Worm (Caenorhabditis elegans) whole organism, late embryonic: ENCODE results near the gene F08D12.2.

Experiments
- C08G9.2 ChIP-seq: sonication (generic microtip); optimal IDR thresholded peaks from 2 replicates; lab custom pipeline; 2016; ENCODE audit warnings: mild to moderate bottlenecking, missing genetic modification characterization, moderate library complexity, missing compliant biosample characterization
- F13H6.1 ChIP-seq: sonication (generic microtip); optimal IDR thresholded peaks from 2 replicates; lab custom pipeline; 2016; ENCODE audit warnings: missing genetic modification characterization, missing compliant biosample characterization
- K09A11.1 ChIP-seq: sonication (generic microtip); optimal IDR thresholded peaks from 2 replicates; lab custom pipeline; 2017; ENCODE audit warnings: antibody characterized with exemption, mild to moderate bottlenecking, missing genetic modification characterization, missing compliant biosample characterization; ENCODE audit not compliant: insufficient read depth
- ama-1 ChIP-seq: fragments of 150-350 bp; optimal IDR thresholded peaks from 2 replicates; lab custom pipeline; 2014
- ceh-24 ChIP-seq: sonication (generic microtip); optimal IDR thresholded peaks from 2 replicates; lab custom pipeline; 2016; ENCODE audit warnings: mild to moderate bottlenecking, missing genetic modification characterization, missing compliant biosample characterization
- ceh-30 ChIP-seq: fragments of 150-350 bp; optimal IDR thresholded peaks from 2 replicates; lab custom pipeline; 2014; ENCODE audit warnings: missing biosample characterization, missing genetic modification characterization
- ceh-34 ChIP-seq: sonication (generic microtip); optimal IDR thresholded peaks from 2 replicates; lab custom pipeline; 2016; ENCODE audit warnings: mild to moderate bottlenecking, missing genetic modification characterization, missing compliant biosample characterization
- ceh-48 ChIP-seq: sonication (generic microtip); optimal IDR thresholded peaks from 2 replicates; lab custom pipeline; 2016; ENCODE audit warnings: missing genetic modification characterization, inconsistent platforms, missing compliant biosample characterization
- ceh-9 ChIP-seq: sonication (generic microtip); optimal IDR thresholded peaks from 2 replicates; lab custom pipeline; 2016; ENCODE audit warnings: mild to moderate bottlenecking, missing genetic modification characterization, inconsistent platforms, missing compliant biosample characterization
- dve-1 ChIP-seq: sonication (generic microtip); optimal IDR thresholded peaks from 2 replicates; lab custom pipeline; 2017; ENCODE audit warnings: antibody characterized with exemption, mild to moderate bottlenecking, missing genetic modification characterization, missing compliant biosample characterization
- ets-4 ChIP-seq: sonication (generic microtip); optimal IDR thresholded peaks from 2 replicates; lab custom pipeline; 2016; ENCODE audit warnings: missing genetic modification characterization, missing compliant biosample characterization
- eyg-1 ChIP-seq: sonication (generic microtip); optimal IDR thresholded peaks from 2 replicates; lab custom pipeline; 2016; ENCODE audit warnings: missing genotype, missing genetic modification characterization, missing compliant biosample characterization
- fkh-6 ChIP-seq: sonication (generic microtip); optimal IDR thresholded peaks from 2 replicates; lab custom pipeline; 2016; ENCODE audit warnings: missing genetic modification characterization, missing compliant biosample characterization
- hlh-6 ChIP-seq: sonication (generic microtip); optimal IDR thresholded peaks from 2 replicates; lab custom pipeline; 2016; ENCODE audit warnings: missing genotype, missing genetic modification characterization, missing compliant biosample characterization
- lim-6 ChIP-seq: sonication (generic microtip); optimal IDR thresholded peaks from 2 replicates; lab custom pipeline; 2016; ENCODE audit warnings: missing genetic modification characterization, missing compliant biosample characterization
- lin-11 ChIP-seq: fragments of 200-800 bp; sonication (Bioruptor generic); optimal IDR thresholded peaks from 2 replicates; lab custom pipeline; 2018; ENCODE audit warnings: mild to moderate bottlenecking, missing genetic modification characterization, missing compliant biosample characterization
- mec-3 ChIP-seq: sonication (generic microtip); optimal IDR thresholded peaks from 2 replicates; lab custom pipeline; 2016; ENCODE audit warnings: borderline replicate concordance, missing genetic modification characterization, missing compliant biosample characterization
- nfya-1 ChIP-seq: sonication (generic microtip); optimal IDR thresholded peaks from 2 replicates; lab custom pipeline; 2017; ENCODE audit warnings: missing genetic modification characterization, mild to moderate bottlenecking, missing compliant biosample characterization, antibody characterized with exemption, moderate library complexity
- nhr-11 ChIP-seq: fragments of 150-350 bp; optimal IDR thresholded peaks from 2 replicates; lab custom pipeline; 2014; ENCODE audit warnings: missing biosample characterization, missing genetic modification characterization
- nhr-232 ChIP-seq: sonication (generic microtip); optimal IDR thresholded peaks from 2 replicates; lab custom pipeline; 2016; ENCODE audit warnings: missing genetic modification characterization, missing compliant biosample characterization
- npax-4 ChIP-seq: sonication (generic microtip); optimal IDR thresholded peaks from 2 replicates; lab custom pipeline; 2016; ENCODE audit warnings: missing genetic modification characterization, missing compliant biosample characterization
- pag-3 ChIP-seq: sonication (generic microtip); optimal IDR thresholded peaks from 2 replicates; lab custom pipeline; 2016; ENCODE audit warnings: missing compliant biosample characterization, missing genetic modification characterization, borderline replicate concordance
- pha-2 ChIP-seq: sonication (generic microtip); optimal IDR thresholded peaks from 2 replicates; lab custom pipeline; 2017; ENCODE audit warnings: mild to moderate bottlenecking, missing genetic modification characterization, missing compliant biosample characterization
- pha-4 ChIP-seq: fragments of 150-350 bp; optimal IDR thresholded peaks from 2 replicates; lab custom pipeline; 2018; ENCODE audit warnings: missing biosample characterization, missing genetic modification reagents, missing genetic modification characterization
- pqm-1 ChIP-seq: sonication (generic microtip); optimal IDR thresholded peaks from 2 replicates; lab custom pipeline; 2016; ENCODE audit warnings: missing genetic modification characterization, missing compliant biosample characterization
- pros-1 ChIP-seq: fragments of 150-350 bp; optimal IDR thresholded peaks from 2 replicates; lab custom pipeline; 2014; ENCODE audit warnings: missing biosample characterization, missing genetic modification reagents, missing genetic modification characterization
- ref-2 ChIP-seq: sonication (generic microtip); optimal IDR thresholded peaks from 2 replicates; lab custom pipeline; 2016; ENCODE audit warnings: missing genetic modification characterization, missing compliant biosample characterization
- rnt-1 ChIP-seq: sonication (generic microtip); optimal IDR thresholded peaks from 2 replicates; lab custom pipeline; 2016; ENCODE audit warnings: missing genetic modification characterization, missing compliant biosample characterization
- sox-2 ChIP-seq: fragments of 200-800 bp; sonication (Bioruptor generic); IDR thresholded peaks from 2 replicates; pipeline ENCODE4 v1.3.6; 2022; ENCODE audit warnings: missing genetic modification reagents, missing genetic modification characterization, missing compliant biosample characterization
- sox-4 ChIP-seq: sonication (generic microtip); optimal IDR thresholded peaks from 2 replicates; lab custom pipeline; 2017; ENCODE audit warnings: mild to moderate bottlenecking, missing genetic modification characterization, inconsistent platforms, missing compliant biosample characterization
- syd-9 ChIP-seq: sonication (generic microtip); optimal IDR thresholded peaks from 2 replicates; lab custom pipeline; 2016; ENCODE audit warnings: mild to moderate bottlenecking, missing genetic modification characterization, moderate library complexity, missing compliant biosample characterization
- tbx-7 ChIP-seq: sonication (generic microtip); optimal IDR thresholded peaks from 2 replicates; lab custom pipeline; 2016; ENCODE audit warnings: missing genotype, missing genetic modification characterization, missing compliant biosample characterization
- unc-3 ChIP-seq, 2 experiments: fragments of 200-800 bp in 1 of 2; sonication (Bioruptor generic) in 1 of 2; sonication (generic microtip) in 1 of 2; conservative IDR thresholded peaks in 1 of 2; optimal IDR thresholded peaks in 1 of 2; 2 replicates each; pipeline versions ENCODE4 v1.3.6 to Lab custom; 2016 to 2022; ENCODE audit warnings: missing compliant biosample characterization in 2 of 2, missing genetic modification characterization in 2 of 2, missing genetic modification reagents in 1 of 2
- unc-42 ChIP-seq: sonication (generic microtip); optimal IDR thresholded peaks from 2 replicates; lab custom pipeline; 2016; ENCODE audit warnings: missing genotype, missing genetic modification characterization, missing compliant biosample characterization
- unc-55 ChIP-seq: sonication (generic microtip); optimal IDR thresholded peaks from 2 replicates; lab custom pipeline; 2017; ENCODE audit warnings: missing biosample characterization, missing genetic modification reagents, missing genetic modification characterization
- unc-86 ChIP-seq: sonication (generic microtip); optimal IDR thresholded peaks from 2 replicates; lab custom pipeline; 2016; ENCODE audit warnings: missing genetic modification characterization, missing compliant biosample characterization

Gene F08D12.2

DNA sequence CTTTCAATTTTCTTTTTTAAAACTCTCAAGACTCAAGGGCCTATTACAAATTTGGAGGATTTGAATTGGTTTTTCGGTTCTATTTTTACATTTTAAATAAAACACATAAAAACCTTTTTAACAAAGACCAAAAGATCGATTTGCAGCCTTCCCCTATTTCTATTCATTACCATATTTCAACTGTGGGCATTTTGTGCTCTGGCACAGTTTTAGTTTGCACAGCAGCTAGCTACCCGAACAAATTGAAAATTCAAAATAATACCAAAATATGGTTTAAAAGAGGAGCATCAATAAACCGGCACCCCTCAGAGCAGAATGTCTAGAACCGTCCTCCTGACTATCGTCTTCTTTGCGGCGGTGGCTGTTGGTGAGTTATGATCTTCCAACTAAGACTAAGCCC, at the start of gene F08D12.2:
TSS of gene F08D12.2 (plus strand) at position 301 of the 400 bp plus-strand sequence.
- TF ChIP-seq unc-3 (GFP tag; conservative IDR thresholded peaks at IDR 0.05; lab: Robert Waterston, UW) = no peak
- TF ChIP-seq unc-3 (tag; optimal IDR thresholded peaks at IDR 0.05; lab: Kevin White, UChicago) = no peak

DNA sequence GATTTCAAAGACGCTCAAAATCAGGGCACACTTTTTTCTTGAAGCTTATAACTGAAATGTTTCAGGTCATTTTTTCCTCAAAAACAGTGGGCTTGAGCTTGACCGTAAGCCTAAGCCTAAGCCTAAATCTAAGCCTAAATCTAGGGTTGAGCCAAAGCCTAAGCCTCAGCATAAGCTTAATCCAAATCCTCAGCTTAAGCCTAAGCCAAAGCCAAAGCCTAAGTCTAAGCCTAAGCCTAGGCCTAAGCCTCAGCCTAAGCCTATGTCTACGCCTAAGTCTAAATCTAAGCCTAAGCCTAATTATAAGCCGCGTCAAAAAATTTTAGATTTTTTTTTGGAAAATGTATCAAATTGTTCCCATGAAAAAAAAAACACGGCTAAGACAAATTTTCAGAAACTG, 47.2 kb upstream of the F08D12.2 start:
- TF ChIP-seq sox-2 (GFP tag; lab: Robert Waterston, UW) (no peak), lim-6 (no peak), unc-42 (tag; lab: Kevin White, UChicago) (no peak), dve-1 (tag; lab: Kevin White, UChicago) (peak; percentile 82)

DNA sequence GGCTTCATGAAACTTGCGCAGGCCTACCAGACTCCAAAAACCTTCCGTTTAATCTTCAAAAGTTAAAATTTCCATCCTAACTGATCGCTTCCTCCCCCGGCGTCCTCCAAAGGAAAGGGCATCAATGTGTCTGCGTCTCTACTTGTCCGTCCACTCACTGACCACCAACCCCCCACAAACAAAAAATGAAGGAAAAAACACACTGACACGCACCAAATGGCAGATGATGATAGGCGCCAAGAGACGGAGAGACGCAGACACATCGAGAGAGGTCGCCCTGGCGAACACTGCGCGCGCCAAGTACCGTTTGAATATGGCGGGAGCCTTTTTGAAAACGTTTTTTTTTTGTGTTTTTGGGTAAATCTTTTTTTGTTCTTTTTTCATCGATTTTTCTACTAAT, 46.7 kb upstream of the F08D12.2 start:
- TF ChIP-seq nhr-11 (tag; lab: Kevin White, UChicago) (no peak), sox-4 (tag; lab: Kevin White, UChicago) (no peak), nfya-1 (tag; lab: Kevin White, UChicago) (peak; percentile 49)
- TF ChIP-seq, all 69 proteins: peak for 1

DNA sequence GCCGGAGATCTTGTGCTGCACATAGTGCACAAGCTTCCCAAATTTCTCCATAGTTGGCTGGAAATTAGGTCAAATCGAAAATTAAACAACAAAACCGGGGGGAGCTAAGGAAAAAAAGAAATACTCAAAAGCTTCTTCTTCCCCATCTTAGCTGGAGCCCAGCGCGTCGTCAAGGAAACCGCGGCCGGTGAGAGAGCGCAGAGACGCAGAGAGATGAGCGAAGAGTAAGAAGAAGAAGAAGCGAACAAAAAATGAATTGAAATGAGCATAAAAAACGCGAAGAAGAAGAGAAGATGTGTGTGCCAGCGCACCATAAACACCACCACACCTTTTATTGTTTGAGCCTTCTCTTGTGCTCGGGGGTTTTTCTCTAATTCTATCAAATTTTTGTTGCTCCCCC, 46.3 kb upstream of the F08D12.2 start, which contains the start of gene wdr-31:
TSS of gene wdr-31 (minus strand) at position 101 of the 400 bp plus-strand sequence.
- TF ChIP-seq ceh-34 (tag; lab: Kevin White, UChicago) (no peak), unc-55 (GFP tag; lab: Kevin White, UChicago) (no peak), pha-4 (tag; lab: Kevin White, UChicago) (no peak), syd-9 (no peak), unc-42 (tag; lab: Kevin White, UChicago) (no peak), nhr-232 (tag; lab: Kevin White, UChicago) (no peak), pag-3 (tag; lab: Kevin White, UChicago) (no peak), mec-3 (no peak), pha-2 (no peak), tbx-7 (tag; lab: Kevin White, UChicago) (no peak), npax-4 (tag; lab: Kevin White, UChicago) (no peak), unc-86 (tag; lab: Kevin White, UChicago) (no peak), ets-4 (no peak)
- TF ChIP-seq, all 69 proteins: peak for 0

DNA sequence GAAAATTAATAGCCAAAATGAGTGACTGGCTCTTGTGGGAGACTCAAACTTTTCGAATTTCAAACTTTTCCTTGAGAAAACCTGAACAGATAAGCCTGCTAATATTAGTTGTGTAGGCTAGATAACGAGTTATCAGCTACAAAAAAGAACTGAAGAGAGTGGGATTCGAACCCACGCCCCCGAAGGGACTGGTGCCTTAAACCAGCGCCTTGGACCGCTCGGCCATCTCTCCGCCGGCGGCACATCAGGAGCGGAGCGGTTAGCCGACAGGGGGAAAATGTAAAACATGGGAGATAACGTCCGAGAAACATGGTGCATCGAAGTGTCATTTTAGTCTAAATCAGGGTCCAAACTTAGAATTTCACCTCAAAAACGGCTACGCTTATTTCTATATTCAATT, 45.8 kb upstream of the F08D12.2 start:
- TF ChIP-seq syd-9 (no peak), ceh-48 (tag; lab: Kevin White, UChicago) (no peak), ceh-9 (no peak), nhr-232 (tag; lab: Kevin White, UChicago) (no peak), mec-3 (no peak), ceh-30 (tag; lab: Kevin White, UChicago) (no peak), pqm-1 (tag; lab: Kevin White, UChicago) (no peak), hlh-6 (tag; lab: Kevin White, UChicago) (no peak)

DNA sequence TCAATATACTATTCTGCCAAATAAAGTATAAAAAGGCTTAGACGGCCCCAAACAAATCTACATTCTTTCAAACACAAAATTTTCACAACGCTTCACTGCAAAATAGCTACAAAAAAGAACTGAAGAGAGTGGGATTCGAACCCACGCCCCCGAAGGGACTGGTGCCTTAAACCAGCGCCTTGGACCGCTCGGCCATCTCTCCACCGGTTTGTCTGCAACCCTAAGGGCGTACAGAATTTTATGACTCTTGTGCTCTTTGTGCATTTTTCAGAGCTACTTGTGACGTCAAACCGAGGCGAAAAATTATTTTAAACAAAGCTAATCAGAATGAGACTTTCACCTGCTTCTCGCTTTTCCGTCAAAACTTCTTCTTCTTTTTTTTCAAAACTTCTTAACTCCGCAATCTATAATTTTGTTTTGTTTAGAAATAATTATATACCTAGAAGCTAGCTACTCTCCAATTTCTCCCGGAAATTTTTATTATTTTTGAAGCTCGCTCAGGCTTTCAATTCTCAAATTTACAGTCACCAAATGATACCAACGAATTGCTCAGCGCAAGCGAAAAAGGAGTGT, 45.2 kb upstream of the F08D12.2 start, which contains the start of gene T05A8.8:
TSS of gene T05A8.8 (plus strand) at position 523 of the 573 bp plus-strand sequence.
- TF ChIP-seq lin-11 = no peak
- TF ChIP-seq sox-2 (GFP tag; lab: Robert Waterston, UW) = no peak
- no peak for TF ChIP-seq C08G9.2 (tag; lab: Kevin White, UChicago)
- TF ChIP-seq rnt-1 = no peak
- no peak for TF ChIP-seq ref-2 (tag; lab: Kevin White, UChicago)
- no peak for TF ChIP-seq fkh-6 (tag; lab: Kevin White, UChicago)
- TF ChIP-seq unc-55 (GFP tag; lab: Kevin White, UChicago) = no peak
- TF ChIP-seq pros-1 (tag; lab: Kevin White, UChicago) = no peak
- TF ChIP-seq ets-4 = no peak
- no peak for TF ChIP-seq mec-3
- no peak for TF ChIP-seq eyg-1 (tag; lab: Kevin White, UChicago)
- no peak for TF ChIP-seq ceh-24
- no peak for TF ChIP-seq K09A11.1
- no peak for TF ChIP-seq ama-1 (lab: Kevin White, UChicago)
- no peak for TF ChIP-seq F13H6.1 (tag; lab: Kevin White, UChicago)
